ENCODE assay signal across 2 fruit fly cellular contexts in the genomic region with DNA sequence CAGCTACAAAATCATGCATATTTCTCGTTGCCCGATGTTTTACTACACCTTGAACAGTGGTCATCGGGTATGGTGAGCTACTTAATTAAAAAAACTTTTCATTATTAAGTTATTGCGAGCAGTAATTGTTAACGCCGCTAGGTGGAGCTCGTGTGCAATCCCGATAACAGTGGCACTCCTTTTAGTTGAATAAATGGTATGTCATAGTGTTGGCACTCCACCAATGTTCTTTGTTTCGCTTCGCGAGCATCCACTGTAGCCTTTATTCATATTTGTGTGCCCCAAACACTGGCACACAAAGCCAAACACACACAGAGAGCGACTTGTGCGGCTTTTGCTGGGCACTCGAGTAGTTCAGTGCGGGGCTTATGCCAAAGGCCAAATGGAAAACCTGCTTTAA.
TF ChIP-seq lines count a peak whose summit lies in the region.

No protein-coding gene starts in this region.

TF ChIP-seq in whole organism, embryonic, 481 proteins besides CTCF, POLR2A, EP300 and RAD21 (continued from another document and continues in another):
- peak; percentile 87 for TF ChIP-seq Atf3 (GFP tag; optimal IDR thresholded peaks at IDR 0.05; lab: Kevin White, UChicago)
- peak; percentile 76 for TF ChIP-seq gt (GFP tag; IDR thresholded peaks at IDR 0.05; lab: Robert Waterston, UW)
- peak; percentile 89 for TF ChIP-seq tx (GFP tag; optimal IDR thresholded peaks at IDR 0.05; lab: Kevin White, UChicago)
- TF ChIP-seq CG15479 (GFP tag; optimal IDR thresholded peaks at IDR 0.05; lab: Kevin White, UChicago): no peak
- TF ChIP-seq Pdp1 (GFP tag; optimal IDR thresholded peaks at IDR 0.05; lab: Kevin White, UChicago): peak; percentile 84 to 90
- peak; percentile 97 for TF ChIP-seq CG14014 (GFP tag; IDR thresholded peaks at IDR 0.05; lab: Robert Waterston, UW)
- TF ChIP-seq Mrtf (GFP tag; IDR thresholded peaks at IDR 0.05; lab: Robert Waterston, UW): peak; percentile 95
- 0 out of 4 replicates have a peak, but pooled peaks have one; percentile 34 for TF ChIP-seq Dll (GFP tag; IDR thresholded peaks at IDR 0.05; lab: Robert Waterston, UW; ENCODE audit: partially characterized antibody)
- TF ChIP-seq CG2199 (GFP tag; IDR thresholded peaks at IDR 0.05; lab: Robert Waterston, UW): peak; percentile 96
- TF ChIP-seq CG5245 (GFP tag; optimal IDR thresholded peaks at IDR 0.05; lab: Kevin White, UChicago): peak; percentile 87
- peak; percentile 51 for TF ChIP-seq mam (GFP tag; optimal IDR thresholded peaks at IDR 0.05; lab: Kevin White, UChicago)
- TF ChIP-seq MESR4 (GFP tag; optimal IDR thresholded peaks at IDR 0.05; lab: Kevin White, UChicago): peak; percentile 16
- no peak for TF ChIP-seq Sry-β (GFP tag; optimal IDR thresholded peaks at IDR 0.05; lab: Kevin White, UChicago)
- TF ChIP-seq CG14860 (GFP tag; IDR thresholded peaks at IDR 0.05; lab: Robert Waterston, UW; ENCODE audit: partially characterized antibody): no peak
- TF ChIP-seq NK7.1 (GFP tag; optimal IDR thresholded peaks at IDR 0.05; lab: Kevin White, UChicago): peak; percentile 81
- peak; percentile 82 for TF ChIP-seq CrebB (tag; optimal IDR thresholded peaks at IDR 0.05; lab: Kevin White, UChicago)
- TF ChIP-seq CG8359 (GFP tag; optimal IDR thresholded peaks at IDR 0.05; lab: Kevin White, UChicago; ENCODE audit: borderline replicate concordance): peak; percentile 44
- TF ChIP-seq NFAT (GFP tag; IDR thresholded peaks at IDR 0.05; lab: Robert Waterston, UW): peak; percentile 90; the same call in 1 of the 2 replicates
- TF ChIP-seq zen (tag; optimal IDR thresholded peaks at IDR 0.05; lab: Kevin White, UChicago): peak; percentile 71
- TF ChIP-seq CG14710 (tag; optimal IDR thresholded peaks at IDR 0.05; lab: Kevin White, UChicago): peak; percentile 70
- TF ChIP-seq salm (tag; optimal IDR thresholded peaks at IDR 0.05; lab: Kevin White, UChicago): peak; percentile 82
- peak; percentile 68 for TF ChIP-seq NC2α (GFP tag; optimal IDR thresholded peaks at IDR 0.05; lab: Kevin White, UChicago)
- peak; percentile 95 for TF ChIP-seq tgo (GFP tag; IDR thresholded peaks at IDR 0.05; lab: Robert Waterston, UW)
- peak; percentile 65 for TF ChIP-seq CG7928 (GFP tag; optimal IDR thresholded peaks at IDR 0.05; lab: Kevin White, UChicago)
- peak; percentile 79 for TF ChIP-seq CG12942 (GFP tag; optimal IDR thresholded peaks at IDR 0.05; lab: Kevin White, UChicago)
- TF ChIP-seq BtbVII (GFP tag; optimal IDR thresholded peaks at IDR 0.05; lab: Kevin White, UChicago): peak; percentile 80
- peak; percentile 57 for TF ChIP-seq Camta (GFP tag; optimal IDR thresholded peaks at IDR 0.05; lab: Kevin White, UChicago)
- TF ChIP-seq Neu2 (GFP tag; optimal IDR thresholded peaks at IDR 0.05; lab: Kevin White, UChicago; ENCODE audit: borderline replicate concordance): no peak
- TF ChIP-seq CkIIα-i1 (GFP tag; IDR thresholded peaks at IDR 0.05; lab: Robert Waterston, UW): peak; percentile 78
- no peak for TF ChIP-seq Dfd (GFP tag; optimal IDR thresholded peaks at IDR 0.05; lab: Kevin White, UChicago)
- TF ChIP-seq CG6765 (GFP tag; optimal IDR thresholded peaks at IDR 0.05; lab: Kevin White, UChicago): peak; percentile 67
- TF ChIP-seq repo (GFP tag; optimal IDR thresholded peaks at IDR 0.05; lab: Kevin White, UChicago): peak; percentile 88
- peak; percentile 91 for TF ChIP-seq Sox102F (GFP tag; optimal IDR thresholded peaks at IDR 0.05; lab: Kevin White, UChicago)
- peak; percentile 78 for TF ChIP-seq disco-r (GFP tag; optimal IDR thresholded peaks at IDR 0.05; lab: Kevin White, UChicago)
- TF ChIP-seq CG31388 (GFP tag; optimal IDR thresholded peaks at IDR 0.05; lab: Kevin White, UChicago): peak; percentile 49
- peak; percentile 82 for TF ChIP-seq cwo (GFP tag; optimal IDR thresholded peaks at IDR 0.05; lab: Kevin White, UChicago)
- TF ChIP-seq CG16815 (GFP tag; optimal IDR thresholded peaks at IDR 0.05; lab: Kevin White, UChicago): peak; percentile 76
- no peak for TF ChIP-seq CG34224 (GFP tag; IDR thresholded peaks at IDR 0.05; lab: Robert Waterston, UW; ENCODE audit: partially characterized antibody)
- TF ChIP-seq CG11723 (GFP tag; optimal IDR thresholded peaks at IDR 0.05; lab: Kevin White, UChicago): peak; percentile 79
- TF ChIP-seq Rfx (GFP tag; IDR thresholded peaks at IDR 0.05; lab: Robert Waterston, UW): peak; percentile 97
- TF ChIP-seq Oli (tag; optimal IDR thresholded peaks at IDR 0.05; lab: Kevin White, UChicago): peak; percentile 91
- TF ChIP-seq CG7963 (GFP tag; IDR thresholded peaks at IDR 0.05; lab: Robert Waterston, UW; ENCODE audit: partially characterized antibody): no peak
- peak; percentile 79 for TF ChIP-seq Mad (GFP tag; optimal IDR thresholded peaks at IDR 0.05; lab: Kevin White, UChicago)
- TF ChIP-seq dmrt11E (tag; optimal IDR thresholded peaks at IDR 0.05; lab: Kevin White, UChicago): peak; percentile 58
- peak; percentile 88 for TF ChIP-seq Sox100B (GFP tag; optimal IDR thresholded peaks at IDR 0.05; lab: Kevin White, UChicago)
- TF ChIP-seq CG11695 (GFP tag; IDR thresholded peaks at IDR 0.05; lab: Robert Waterston, UW): peak; percentile 92
- TF ChIP-seq slbo (GFP tag; IDR thresholded peaks at IDR 0.05; lab: Robert Waterston, UW): peak; percentile 97
- peak; percentile 77 for TF ChIP-seq emc (GFP tag; optimal IDR thresholded peaks at IDR 0.05; lab: Kevin White, UChicago)
- peak; percentile 91 for TF ChIP-seq CG13624 (GFP tag; optimal IDR thresholded peaks at IDR 0.05; lab: Kevin White, UChicago)
- peak; percentile 87 for TF ChIP-seq CG3281 (GFP tag; optimal IDR thresholded peaks at IDR 0.05; lab: Kevin White, UChicago)
- peak; percentile 55 for TF ChIP-seq CG15073 (GFP tag; optimal IDR thresholded peaks at IDR 0.05; lab: Kevin White, UChicago)
- TF ChIP-seq pzg (GFP tag; optimal IDR thresholded peaks at IDR 0.05; lab: Kevin White, UChicago): no peak
- peak; percentile 55 for TF ChIP-seq trem (tag; optimal IDR thresholded peaks at IDR 0.05; lab: Kevin White, UChicago)
- TF ChIP-seq slp2 (GFP tag; optimal IDR thresholded peaks at IDR 0.05; lab: Kevin White, UChicago): peak; percentile 85
- peak; percentile 73 for TF ChIP-seq wek (GFP tag; optimal IDR thresholded peaks at IDR 0.05; lab: Kevin White, UChicago)
- peak; percentile 62 for TF ChIP-seq twi (tag; optimal IDR thresholded peaks at IDR 0.05; lab: Kevin White, UChicago)
- peak; percentile 74 for TF ChIP-seq ro (GFP tag; IDR thresholded peaks at IDR 0.05; lab: Robert Waterston, UW)
- peak; percentile 90 for TF ChIP-seq wdn (GFP tag; IDR thresholded peaks at IDR 0.05; lab: Robert Waterston, UW)
- TF ChIP-seq dati (GFP tag; IDR thresholded peaks at IDR 0.05; lab: Robert Waterston, UW): peak; percentile 77
- TF ChIP-seq ken (GFP tag; IDR thresholded peaks at IDR 0.05; lab: Robert Waterston, UW): peak; percentile 96
- peak; percentile 38 for TF ChIP-seq mirr (GFP tag; optimal IDR thresholded peaks at IDR 0.05; lab: Kevin White, UChicago)
- TF ChIP-seq CG18619 (GFP tag; optimal IDR thresholded peaks at IDR 0.05; lab: Kevin White, UChicago): peak; percentile 85

TF ChIP-seq in whole organism, prepupa, 60 proteins besides CTCF, POLR2A, EP300 and RAD21 (continued from another document):
- TF ChIP-seq Ets21C (GFP tag; optimal IDR thresholded peaks at IDR 0.05; lab: Kevin White, UChicago): peak; percentile 92
- TF ChIP-seq acj6 (GFP tag; optimal IDR thresholded peaks at IDR 0.05; lab: Kevin White, UChicago): peak; percentile 91
- TF ChIP-seq CG11762 (GFP tag; optimal IDR thresholded peaks at IDR 0.05; lab: Kevin White, UChicago; ENCODE audit: insufficient read depth): peak; percentile 82
- TF ChIP-seq CG6854 (GFP tag; optimal IDR thresholded peaks at IDR 0.05; lab: Kevin White, UChicago): peak; percentile 76
- TF ChIP-seq dsx (GFP tag; optimal IDR thresholded peaks at IDR 0.05; lab: Kevin White, UChicago; ENCODE audit: poor library complexity, severe bottlenecking): peak; percentile 84
- peak; percentile 92 for TF ChIP-seq vri (GFP tag; optimal IDR thresholded peaks at IDR 0.05; lab: Kevin White, UChicago)
- TF ChIP-seq topi (GFP tag; optimal IDR thresholded peaks at IDR 0.05; lab: Kevin White, UChicago): peak; percentile 92
- TF ChIP-seq CG8632 (GFP tag; optimal IDR thresholded peaks at IDR 0.05; lab: Kevin White, UChicago): peak; percentile 88
- TF ChIP-seq CG3919 (GFP tag; optimal IDR thresholded peaks at IDR 0.05; lab: Kevin White, UChicago): peak; percentile 92
- peak; percentile 96 for TF ChIP-seq CG8119 (GFP tag; IDR thresholded peaks at IDR 0.05; lab: Robert Waterston, UW)
